Worm (Caenorhabditis elegans) whole organism, L3 larva: ENCODE results near the gene Y25C1A.8.

ENCODE experiments used
- R02D3.7 ChIP-seq: fragments of 150-350 bp; optimal IDR thresholded peaks from 2 replicates; lab custom pipeline; 2014; ENCODE audit warnings: missing biosample characterization, missing genetic modification characterization
- ZK546.5 ChIP-seq: sonication (generic microtip); optimal IDR thresholded peaks from 2 replicates; lab custom pipeline; 2017; ENCODE audit warnings: missing biosample characterization, missing genetic modification characterization
- aly-2 ChIP-seq: fragments of 150-350 bp; optimal IDR thresholded peaks from 2 replicates; lab custom pipeline; 2014; ENCODE audit warnings: missing biosample characterization, missing genetic modification characterization
- ceh-28 ChIP-seq: fragments of 150-350 bp; optimal IDR thresholded peaks from 2 replicates; lab custom pipeline; 2014; ENCODE audit warnings: missing biosample characterization, missing genetic modification reagents, missing genetic modification characterization
- ceh-9 ChIP-seq: sonication (generic microtip); optimal IDR thresholded peaks from 2 replicates; lab custom pipeline; 2018; ENCODE audit warnings: missing biosample characterization, missing genetic modification characterization
- egl-27 ChIP-seq: sonication (generic microtip); optimal IDR thresholded peaks from 4 replicates; lab custom pipeline; 2017; ENCODE audit warnings: missing biosample characterization, missing genetic modification reagents, missing genetic modification characterization
- egl-5 ChIP-seq: fragments of 150-350 bp; optimal IDR thresholded peaks from 2 replicates; lab custom pipeline; 2017; ENCODE audit warnings: missing biosample characterization, missing genetic modification reagents, missing genetic modification characterization, inconsistent platforms
- elt-1 ChIP-seq: fragments of 150-350 bp; optimal IDR thresholded peaks from 2 replicates; lab custom pipeline; 2014; ENCODE audit warnings: missing biosample characterization, missing genetic modification characterization
- elt-2 ChIP-seq: sonication (generic microtip); optimal IDR thresholded peaks from 2 replicates; lab custom pipeline; 2016; ENCODE audit warnings: missing genetic modification reagents, mild to moderate bottlenecking, missing genetic modification characterization, missing compliant biosample characterization
- elt-3 ChIP-seq, 3 experiments: fragments of 150-350 bp in 1 of 3; sonication (generic microtip) in 2 of 3; optimal IDR thresholded peaks; 2 replicates in 2 of 3; 4 replicates in 1 of 3; lab custom pipeline; 2014 to 2017; ENCODE audit warnings: missing biosample characterization in 3 of 3, missing genetic modification characterization in 3 of 3
- eor-1 ChIP-seq, 2 experiments: fragments of 150-350 bp; optimal IDR thresholded peaks; 2 replicates each; lab custom pipeline; 2014 to 2018; ENCODE audit warnings: missing biosample characterization in 2 of 2, missing genetic modification characterization in 2 of 2
- fkh-10 ChIP-seq: sonication (generic microtip); optimal IDR thresholded peaks from 2 replicates; lab custom pipeline; 2017; ENCODE audit warnings: missing biosample characterization, missing genetic modification reagents, missing genetic modification characterization
- hmg-11 ChIP-seq: sonication (generic microtip); optimal IDR thresholded peaks from 2 replicates; lab custom pipeline; 2016; ENCODE audit warnings: missing genetic modification characterization, missing compliant biosample characterization
- lin-15B ChIP-seq: fragments of 150-350 bp; optimal IDR thresholded peaks from 2 replicates; lab custom pipeline; 2014; ENCODE audit warnings: missing biosample characterization, missing genetic modification characterization
- lin-39 ChIP-seq: fragments of 150-350 bp; optimal IDR thresholded peaks from 2 replicates; lab custom pipeline; 2018; ENCODE audit warnings: missing biosample characterization, missing genetic modification reagents, missing genetic modification characterization
- lsy-12 ChIP-seq: sonication (generic microtip); optimal IDR thresholded peaks from 2 replicates; lab custom pipeline; 2016; ENCODE audit warnings: mild to moderate bottlenecking, missing genetic modification characterization, missing compliant biosample characterization
- mdl-1 ChIP-seq: fragments of 150-350 bp; optimal IDR thresholded peaks from 2 replicates; lab custom pipeline; 2014; ENCODE audit warnings: missing biosample characterization, missing genetic modification characterization
- nfya-1 ChIP-seq: sonication (generic microtip); optimal IDR thresholded peaks from 2 replicates; lab custom pipeline; 2017; ENCODE audit warnings: missing genetic modification characterization, mild to moderate bottlenecking, missing compliant biosample characterization, antibody characterized with exemption, moderate library complexity; ENCODE audit not compliant: insufficient read depth
- nhr-11 ChIP-seq: fragments of 150-350 bp; optimal IDR thresholded peaks from 2 replicates; lab custom pipeline; 2014; ENCODE audit warnings: missing biosample characterization, missing genetic modification characterization
- nhr-12 ChIP-seq: fragments of 150-350 bp; optimal IDR thresholded peaks from 2 replicates; lab custom pipeline; 2014; ENCODE audit warnings: missing biosample characterization, missing genetic modification characterization
- nhr-25 ChIP-seq: sonication (generic microtip); optimal IDR thresholded peaks from 2 replicates; lab custom pipeline; 2017; ENCODE audit warnings: missing biosample characterization, missing genetic modification characterization
- nhr-43 ChIP-seq: sonication (generic microtip); optimal IDR thresholded peaks from 2 replicates; lab custom pipeline; 2016; ENCODE audit warnings: mild to moderate bottlenecking, missing genetic modification characterization, missing compliant biosample characterization; ENCODE audit not compliant: poor library complexity, severe bottlenecking
- nhr-67 ChIP-seq: fragments of 150-350 bp; optimal IDR thresholded peaks from 2 replicates; lab custom pipeline; 2014; ENCODE audit warnings: missing biosample characterization, missing genetic modification characterization
- nhr-77 ChIP-seq: fragments of 150-350 bp; optimal IDR thresholded peaks from 2 replicates; lab custom pipeline; 2014; ENCODE audit warnings: missing biosample characterization, missing genetic modification characterization
- pha-4 ChIP-seq: fragments of 150-350 bp; optimal IDR thresholded peaks from 2 replicates; lab custom pipeline; 2014; ENCODE audit warnings: missing biosample characterization, missing genetic modification reagents, missing genetic modification characterization
- pqm-1 ChIP-seq: fragments of 150-350 bp; optimal IDR thresholded peaks from 2 replicates; lab custom pipeline; 2017; ENCODE audit warnings: missing biosample characterization, missing genetic modification characterization, inconsistent platforms
- skn-1 ChIP-seq: fragments of 150-350 bp; optimal IDR thresholded peaks from 2 replicates; lab custom pipeline; 2014; ENCODE audit warnings: missing biosample characterization, missing genetic modification characterization
- tbx-2 ChIP-seq: sonication (generic microtip); optimal IDR thresholded peaks from 2 replicates; lab custom pipeline; 2016; ENCODE audit warnings: mild to moderate bottlenecking, missing genetic modification characterization, missing compliant biosample characterization
- unc-39 ChIP-seq: sonication (generic microtip); optimal IDR thresholded peaks from 4 replicates; lab custom pipeline; 2017; ENCODE audit warnings: missing biosample characterization, missing genetic modification characterization
- unc-62 ChIP-seq: fragments of 150-350 bp; sonication (generic microtip); optimal IDR thresholded peaks from 4 replicates; lab custom pipeline; 2014; ENCODE audit warnings: missing biosample characterization, missing genetic modification reagents, missing genetic modification characterization
- zag-1 ChIP-seq: fragments of 150-350 bp; optimal IDR thresholded peaks from 2 replicates; lab custom pipeline; 2014; ENCODE audit warnings: missing biosample characterization, missing genetic modification characterization
- ztf-4 ChIP-seq: fragments of 150-350 bp; optimal IDR thresholded peaks from 2 replicates; lab custom pipeline; 2014; ENCODE audit warnings: missing biosample characterization, missing genetic modification characterization

Gene Y25C1A.8

ce11 chrII:3126341-3126740 is 49.6 kb upstream of the Y25C1A.8 start, which contains the start of gene ins-19:
TSS of gene ins-19 (minus strand) at chrII:3126441.
- TF ChIP-seq nhr-25 (tag; lab: Kevin White, UChicago) (no peak), skn-1 (no peak), nhr-43 (tag; lab: Kevin White, UChicago) (no peak), nhr-77 (tag; lab: Kevin White, UChicago) (no peak), pqm-1 (tag; lab: Kevin White, UChicago) (no peak), elt-1 (tag; lab: Kevin White, UChicago) (no peak), elt-3 (tag; optimal IDR thresholded peaks at IDR 0.05; lab: Kevin White, UChicago) (no peak), fkh-10 (GFP tag; lab: Kevin White, UChicago) (no peak), egl-5 (no peak), egl-27 (tag; lab: Kevin White, UChicago) (no peak), nhr-11 (tag; lab: Kevin White, UChicago) (no peak), elt-2 (tag; lab: Kevin White, UChicago) (no peak), ceh-28 (tag; lab: Kevin White, UChicago) (no peak), nfya-1 (no peak), nhr-12 (tag; lab: Kevin White, UChicago) (no peak), pha-4 (tag; lab: Kevin White, UChicago) (no peak), zag-1 (tag; lab: Kevin White, UChicago) (no peak), hmg-11 (tag; lab: Kevin White, UChicago) (no peak), unc-39 (tag; lab: Kevin White, UChicago) (no peak), ztf-4 (no peak)
- TF ChIP-seq, all 47 proteins: peak for 0

- TF ChIP-seq nhr-11 (tag; lab: Kevin White, UChicago) = no peak
- TF ChIP-seq mdl-1 (tag; lab: Kevin White, UChicago) = no peak
- TF ChIP-seq lin-39 (tag; lab: Kevin White, UChicago) = no peak
- no peak for TF ChIP-seq aly-2 (tag; lab: Kevin White, UChicago)
- no peak for TF ChIP-seq unc-39 (tag; lab: Kevin White, UChicago)
- TF ChIP-seq elt-1 (tag; lab: Kevin White, UChicago) = no peak
- TF ChIP-seq nhr-67 = no peak
- TF ChIP-seq pqm-1 (tag; lab: Kevin White, UChicago) = no peak
- no peak for TF ChIP-seq nhr-43 (tag; lab: Kevin White, UChicago)
- TF ChIP-seq tbx-2 (tag; lab: Kevin White, UChicago) = no peak
- TF ChIP-seq ceh-9 = no peak
- no peak for TF ChIP-seq R02D3.7 (tag; lab: Kevin White, UChicago)
- TF ChIP-seq, all 47 proteins: peak for 0
Observed at ce11 chrII:3123206-3123605, 46.4 kb upstream of the Y25C1A.8 start, which contains the start of gene srh-71. TSS of gene srh-71 (plus strand) at chrII:3123506.

- TF ChIP-seq lin-39 (tag; lab: Kevin White, UChicago) = peak; percentile 8
- TF ChIP-seq lin-15B = peak; percentile 7
- TF ChIP-seq nhr-43 (tag; lab: Kevin White, UChicago) = no peak
- TF ChIP-seq pha-4 (tag; lab: Kevin White, UChicago) = peak; percentile 56
- TF ChIP-seq hmg-11 (tag; lab: Kevin White, UChicago) = peak; percentile 84
- TF ChIP-seq fkh-10 (GFP tag; lab: Kevin White, UChicago) = no peak
Observed at ce11 chrII:3118907-3119382, 42.2 kb upstream of the Y25C1A.8 start, which contains the start of gene T10D4.6. TSS of gene T10D4.6 (plus strand) at chrII:3119332.

ce11 chrII:3117471-3117870 is 40.7 kb upstream of the Y25C1A.8 start, which contains the start of gene T10D4.7:
TSS of gene T10D4.7 (plus strand) at chrII:3117771.
- TF ChIP-seq ceh-28 (tag; lab: Kevin White, UChicago) (no peak), unc-62 (GFP tag; lab: Kevin White, UChicago) (no peak), nhr-43 (tag; lab: Kevin White, UChicago) (no peak), pha-4 (tag; lab: Kevin White, UChicago) (no peak), unc-39 (tag; lab: Kevin White, UChicago) (no peak), ztf-4 (no peak), hmg-11 (tag; lab: Kevin White, UChicago) (no peak), ZK546.5 (tag; lab: Kevin White, UChicago) (no peak), egl-27 (tag; lab: Kevin White, UChicago) (no peak), ceh-9 (no peak), eor-1 (tag; optimal IDR thresholded peaks at IDR 0.05; lab: Kevin White, UChicago) (no peak), lsy-12 (tag; lab: Kevin White, UChicago) (no peak)
